Worm (Caenorhabditis elegans) whole organism, young adult: ENCODE measurements around the gene cng-3.

ENCODE experiments used
- B0035.1 ChIP-seq: sonication (generic microtip); optimal IDR thresholded peaks from 2 replicates; lab custom pipeline; 2016; ENCODE audit warnings: missing genetic modification characterization, mild to moderate bottlenecking, missing compliant biosample characterization, missing genotype, missing genetic modification reagents
- B0261.1 ChIP-seq: sonication (generic microtip); optimal IDR thresholded peaks from 2 replicates; lab custom pipeline; 2016; ENCODE audit warnings: mild to moderate bottlenecking, missing genetic modification characterization, moderate library complexity, missing compliant biosample characterization
- C06A6.2 ChIP-seq: fragments of 200-800 bp; sonication (Bioruptor generic); conservative IDR thresholded peaks from 2 replicates; pipeline ENCODE4 v1.3.6; 2022; ENCODE audit warnings: missing genetic modification characterization, missing compliant biosample characterization
- C17E4.6 ChIP-seq: fragments of 200-800 bp; sonication (Bioruptor generic); IDR thresholded peaks from 2 replicates; pipeline ENCODE4 v1.3.6; 2022; ENCODE audit warnings: missing genetic modification reagents, missing genetic modification characterization, missing compliant biosample characterization
- D2030.7 ChIP-seq: fragments of 200-800 bp; sonication (Bioruptor generic); IDR thresholded peaks from 2 replicates; pipeline ENCODE4 v1.3.6; 2022; ENCODE audit warnings: missing genetic modification reagents, missing genetic modification characterization, missing compliant biosample characterization
- F10E7.11 ChIP-seq: sonication (generic microtip); optimal IDR thresholded peaks from 2 replicates; lab custom pipeline; 2017; ENCODE audit warnings: mild to moderate bottlenecking, missing genetic modification characterization, moderate library complexity, missing compliant biosample characterization
- F22D6.2 ChIP-seq: sonication (generic microtip); optimal IDR thresholded peaks from 2 replicates; lab custom pipeline; 2016; ENCODE audit warnings: mild to moderate bottlenecking, missing genetic modification characterization, missing compliant biosample characterization
- F23B12.7 ChIP-seq: sonication (generic microtip); optimal IDR thresholded peaks from 2 replicates; lab custom pipeline; 2017; ENCODE audit warnings: missing genetic modification characterization, mild to moderate bottlenecking, missing compliant biosample characterization, antibody characterized with exemption, moderate library complexity; ENCODE audit not compliant: insufficient read depth
- F55B11.4 ChIP-seq: sonication (generic microtip); optimal IDR thresholded peaks from 2 replicates; lab custom pipeline; 2016; ENCODE audit warnings: missing compliant biosample characterization, missing genetic modification characterization, borderline replicate concordance; ENCODE audit not compliant: insufficient read depth
- K12H6.12 ChIP-seq: fragments of 200-800 bp; sonication (Bioruptor generic); optimal IDR thresholded peaks from 2 replicates; lab custom pipeline; 2018; ENCODE audit warnings: mild to moderate bottlenecking, missing genetic modification characterization, missing compliant biosample characterization
- T07F8.4 ChIP-seq: sonication (generic microtip); optimal IDR thresholded peaks from 2 replicates; lab custom pipeline; 2016; ENCODE audit warnings: mild to moderate bottlenecking, missing genetic modification characterization, moderate library complexity, missing compliant biosample characterization
- Y79H2A.3 ChIP-seq: fragments of 200-800 bp; sonication (Bioruptor generic); conservative IDR thresholded peaks from 2 replicates; pipeline ENCODE4 v1.3.6; 2022; ENCODE audit warnings: missing genetic modification reagents, missing genetic modification characterization, missing compliant biosample characterization
- aptf-3 ChIP-seq: fragments of 200-800 bp; sonication (Bioruptor generic); IDR thresholded peaks from 2 replicates; pipeline ENCODE4 v1.3.6; 2022; ENCODE audit warnings: missing genetic modification characterization, missing compliant biosample characterization
- atf-7 ChIP-seq: sonication (generic microtip); optimal IDR thresholded peaks from 2 replicates; lab custom pipeline; 2017; ENCODE audit warnings: mild to moderate bottlenecking, missing genetic modification characterization, missing compliant biosample characterization
- athp-1 ChIP-seq: sonication (generic microtip); optimal IDR thresholded peaks from 2 replicates; lab custom pipeline; 2017; ENCODE audit warnings: mild to moderate bottlenecking, missing genetic modification characterization, missing compliant biosample characterization
- attf-5 ChIP-seq: fragments of 200-800 bp; sonication (Bioruptor generic); optimal IDR thresholded peaks from 2 replicates; lab custom pipeline; 2018; ENCODE audit warnings: mild to moderate bottlenecking, missing genetic modification characterization, missing compliant biosample characterization
- ceh-100 ChIP-seq: fragments of 200-800 bp; sonication (Bioruptor generic); IDR thresholded peaks from 2 replicates; pipeline ENCODE4 v1.3.6; 2022; ENCODE audit warnings: missing genetic modification reagents, missing genetic modification characterization, missing compliant biosample characterization
- ceh-40 ChIP-seq: fragments of 200-800 bp; sonication (Bioruptor generic); IDR thresholded peaks from 2 replicates; pipeline ENCODE4 v1.3.6; 2022; ENCODE audit warnings: missing genetic modification characterization, missing compliant biosample characterization
- ceh-79 ChIP-seq: sonication (generic microtip); optimal IDR thresholded peaks from 2 replicates; lab custom pipeline; 2017; ENCODE audit warnings: mild to moderate bottlenecking, missing genetic modification characterization, missing compliant biosample characterization
- dpl-1 ChIP-seq: fragments of 150-350 bp; optimal IDR thresholded peaks from 2 replicates; lab custom pipeline; 2014; ENCODE audit warnings: missing biosample characterization, missing genetic modification reagents, missing genetic modification characterization
- egrh-3 ChIP-seq: fragments of 200-800 bp; sonication (Bioruptor generic); IDR thresholded peaks from 2 replicates; pipeline ENCODE4 v1.3.6; 2022; ENCODE audit warnings: missing genetic modification reagents, missing genetic modification characterization, missing compliant biosample characterization
- ets-4 ChIP-seq: fragments of 200-800 bp; sonication (Bioruptor generic); optimal IDR thresholded peaks from 2 replicates; lab custom pipeline; 2018; ENCODE audit warnings: mild to moderate bottlenecking, missing genetic modification characterization, missing compliant biosample characterization
- fkh-3 ChIP-seq: sonication (generic microtip); optimal IDR thresholded peaks from 2 replicates; lab custom pipeline; 2016; ENCODE audit warnings: mild to moderate bottlenecking, missing genetic modification characterization, missing compliant biosample characterization
- hlh-26 ChIP-seq: fragments of 200-800 bp; sonication (Bioruptor generic); conservative IDR thresholded peaks from 2 replicates; pipeline ENCODE4 v1.3.6; 2022; ENCODE audit warnings: missing genetic modification reagents, missing genetic modification characterization, missing compliant biosample characterization
- hsf-1 ChIP-seq: fragments of 200-800 bp; sonication (Bioruptor generic); IDR thresholded peaks from 2 replicates; pipeline ENCODE4 v1.3.6; 2022; ENCODE audit warnings: missing genetic modification reagents, missing genetic modification characterization, missing compliant biosample characterization
- let-526 ChIP-seq: fragments of 200-800 bp; sonication (Bioruptor generic); IDR thresholded peaks from 2 replicates; pipeline ENCODE4 v1.3.6; 2022; ENCODE audit warnings: missing genetic modification reagents, missing genetic modification characterization, missing compliant biosample characterization
- lin-35 ChIP-seq, 3 experiments: fragments of 150-350 bp in 2 of 3; sonication (generic microtip) in 1 of 3; optimal IDR thresholded peaks; 2 replicates each; lab custom pipeline; 2014 to 2018; ENCODE audit warnings: missing biosample characterization in 3 of 3, missing genetic modification characterization in 3 of 3, missing genetic modification reagents in 3 of 3
- madf-3 ChIP-seq: fragments of 200-800 bp; sonication (Bioruptor generic); IDR thresholded peaks from 2 replicates; pipeline ENCODE4 v1.3.6; 2022; ENCODE audit warnings: missing genetic modification reagents, missing genetic modification characterization, missing compliant biosample characterization
- mcd-1 ChIP-seq: fragments of 200-800 bp; sonication (Bioruptor generic); IDR thresholded peaks from 2 replicates; pipeline ENCODE4 v1.3.6; 2022; ENCODE audit warnings: missing genetic modification reagents, missing genetic modification characterization, missing compliant biosample characterization
- mxl-1 ChIP-seq: sonication (generic microtip); optimal IDR thresholded peaks from 2 replicates; lab custom pipeline; 2016; ENCODE audit warnings: missing genetic modification characterization, missing compliant biosample characterization
- nfya-1 ChIP-seq: sonication (generic microtip); optimal IDR thresholded peaks from 2 replicates; lab custom pipeline; 2017; ENCODE audit warnings: antibody characterized with exemption, missing compliant biosample characterization, missing genetic modification characterization, borderline replicate concordance; ENCODE audit not compliant: insufficient read depth
- nfya-2 ChIP-seq: fragments of 200-800 bp; sonication (Bioruptor generic); IDR thresholded peaks from 2 replicates; pipeline ENCODE4 v1.3.6; 2022; ENCODE audit warnings: missing genetic modification reagents, missing genetic modification characterization, missing compliant biosample characterization
- nhr-90 ChIP-seq: sonication (generic microtip); optimal IDR thresholded peaks from 2 replicates; lab custom pipeline; 2016; ENCODE audit warnings: missing genotype, mild to moderate bottlenecking, missing genetic modification characterization, missing compliant biosample characterization
- repo-1 ChIP-seq: sonication (generic microtip); optimal IDR thresholded peaks from 2 replicates; lab custom pipeline; 2017; ENCODE audit warnings: mild to moderate bottlenecking, missing genetic modification characterization, missing compliant biosample characterization
- sdz-38 ChIP-seq: sonication (generic microtip); optimal IDR thresholded peaks from 2 replicates; lab custom pipeline; 2016; ENCODE audit warnings: missing genotype, missing genetic modification characterization, missing compliant biosample characterization
- sea-2 ChIP-seq: fragments of 200-800 bp; sonication (Bioruptor generic); IDR thresholded peaks from 2 replicates; pipeline ENCODE4 v1.3.6; 2022; ENCODE audit warnings: missing genetic modification characterization, missing compliant biosample characterization
- sptf-2 ChIP-seq: fragments of 200-800 bp; sonication (Bioruptor generic); optimal IDR thresholded peaks from 2 replicates; lab custom pipeline; 2018; ENCODE audit warnings: mild to moderate bottlenecking, missing genetic modification characterization, missing compliant biosample characterization
- tbp1 ChIP-seq: fragments of 200-800 bp; sonication (Bioruptor generic); optimal IDR thresholded peaks from 2 replicates; lab custom pipeline; 2018; ENCODE audit warnings: mild to moderate bottlenecking, missing genetic modification characterization, missing compliant biosample characterization
- unc-130 ChIP-seq: sonication (generic microtip); optimal IDR thresholded peaks from 2 replicates; lab custom pipeline; 2016; ENCODE audit warnings: missing genetic modification reagents, missing genetic modification characterization, missing compliant biosample characterization
- unc-62 ChIP-seq: fragments of 150-350 bp; optimal IDR thresholded peaks from 2 replicates; lab custom pipeline; 2014; ENCODE audit warnings: missing biosample characterization, missing genetic modification reagents, missing genetic modification characterization
- xnd-1 ChIP-seq: sonication (generic microtip); optimal IDR thresholded peaks from 2 replicates; lab custom pipeline; 2016; ENCODE audit warnings: missing genotype, missing genetic modification reagents, missing genetic modification characterization, missing compliant biosample characterization
- ztf-6 ChIP-seq: fragments of 200-800 bp; sonication (Bioruptor generic); IDR thresholded peaks from 2 replicates; pipeline ENCODE4 v1.3.6; 2022; ENCODE audit warnings: missing genetic modification reagents, missing genetic modification characterization, missing compliant biosample characterization

Gene cng-3

ce11 chrIV:9450375-9450774 is 30.5 kb downstream of the cng-3 start, which contains the start of gene cpin-1:
TSS of gene cpin-1 (plus strand) at chrIV:9450675.
- no peak for TF ChIP-seq T07F8.4 (tag; lab: Kevin White, UChicago)
- TF ChIP-seq dpl-1 (GFP tag; lab: Kevin White, UChicago) = no peak
- TF ChIP-seq nfya-2 = no peak
- no peak for TF ChIP-seq atf-7 (tag; lab: Kevin White, UChicago)
- TF ChIP-seq K12H6.12 (tag; lab: Kevin White, UChicago) = no peak
- TF ChIP-seq F23B12.7 = no peak
- no peak for TF ChIP-seq nhr-90
- TF ChIP-seq lin-35 (GFP tag; optimal IDR thresholded peaks at IDR 0.05; lab: Kevin White, UChicago) = no peak
- TF ChIP-seq mxl-1 (tag; lab: Kevin White, UChicago) = no peak
- no peak for TF ChIP-seq C06A6.2 (GFP tag; lab: Robert Waterston, UW)
- TF ChIP-seq, all 124 proteins: peak for 0

ce11 chrIV:9447209-9447608 is 33.6 kb downstream of the cng-3 start, which contains the start of gene hsp-12.6:
TSS of gene hsp-12.6 (minus strand) at chrIV:9447228.
- TF ChIP-seq K12H6.12 (tag; lab: Kevin White, UChicago) = peak; percentile 2
- TF ChIP-seq mxl-1 (tag; lab: Kevin White, UChicago) = no peak

- TF ChIP-seq D2030.7 (GFP tag; lab: Robert Waterston, UW) = no peak
- no peak for TF ChIP-seq ceh-100 (GFP tag; lab: Robert Waterston, UW)
- TF ChIP-seq fkh-3 (tag; lab: Kevin White, UChicago) = no peak
- no peak for TF ChIP-seq ztf-6 (GFP tag; lab: Robert Waterston, UW)
- TF ChIP-seq unc-130 (GFP tag; lab: Kevin White, UChicago) = no peak
- no peak for TF ChIP-seq let-526 (GFP tag; lab: Robert Waterston, UW)
- TF ChIP-seq ets-4 (GFP tag; lab: Kevin White, UChicago) = no peak
- no peak for TF ChIP-seq T07F8.4 (tag; lab: Kevin White, UChicago)
- TF ChIP-seq sdz-38 (tag; lab: Kevin White, UChicago) = no peak
- no peak for TF ChIP-seq hlh-26 (GFP tag; lab: Robert Waterston, UW)
- TF ChIP-seq ceh-40 = no peak
- no peak for TF ChIP-seq ceh-79
- no peak for TF ChIP-seq xnd-1
- no peak for TF ChIP-seq hsf-1 (GFP tag; lab: Robert Waterston, UW)
- TF ChIP-seq unc-62 (GFP tag; lab: Kevin White, UChicago) = no peak
- TF ChIP-seq, all 124 proteins: peak for 0
Measured at ce11 chrIV:9445407-9445806, 35.4 kb downstream of the cng-3 start, which contains the start of gene hsp-12.3. TSS of gene hsp-12.3 (minus strand) at chrIV:9445507.

- TF ChIP-seq F55B11.4 (tag; lab: Kevin White, UChicago) (no peak), Y79H2A.3 (GFP tag; lab: Robert Waterston, UW) (peak; percentile 37; the same call in 1 of the 2 replicates), sptf-2 (GFP tag; lab: Kevin White, UChicago) (peak; percentile 61), B0261.1 (tag; lab: Kevin White, UChicago) (peak; percentile 39), tbp1 (peak; percentile 81), C06A6.2 (GFP tag; lab: Robert Waterston, UW) (peak; percentile 60; the same call in 1 of the 2 replicates), C17E4.6 (peak; percentile 65), F22D6.2 (peak; percentile 43), egrh-3 (peak; percentile 78), unc-130 (GFP tag; lab: Kevin White, UChicago) (peak; percentile 48), repo-1 (peak; percentile 88), nfya-1 (tag; lab: Kevin White, UChicago) (no peak), mcd-1 (peak; percentile 90), F10E7.11 (tag; lab: Kevin White, UChicago) (no peak), nfya-2 (0 out of 2 replicates have a peak, but pooled peaks have one; percentile 66), attf-5 (GFP tag; lab: Kevin White, UChicago) (peak; percentile 84), madf-3 (GFP tag; lab: Robert Waterston, UW) (0 out of 2 replicates have a peak, but pooled peaks have one; percentile 11), sea-2 (GFP tag; lab: Robert Waterston, UW) (no peak), athp-1 (tag; lab: Kevin White, UChicago) (peak; percentile 45), aptf-3 (no peak), mxl-1 (tag; lab: Kevin White, UChicago) (no peak), B0035.1 (tag; lab: Kevin White, UChicago) (peak; percentile 58), sdz-38 (tag; lab: Kevin White, UChicago) (no peak)
Measured at ce11 chrIV:9444417-9445026, 36.3 kb downstream of the cng-3 start.
